Worm (Caenorhabditis elegans): ENCODE measurements around the gene F35B12.9.

ce11 chrV:11552379-11552778, 48.6 kb upstream of the F35B12.9 start, which contains the start of gene srx-85:
- TF ChIP-seq sox-4 (tag; optimal IDR thresholded peaks at IDR 0.05) (no peak), sox-2 (GFP tag; IDR thresholded peaks at IDR 0.05) (no peak), F13H6.1 (tag; optimal IDR thresholded peaks at IDR 0.05) (no peak)
